Worm (Caenorhabditis elegans): ENCODE measurements around the gene chil-26.

The chil-26 gene

ce11 chrII:9438227-9438626 lies 36.6 kb upstream of the chil-26 start, which contains the start of gene chil-13:
Gene chil-13 (minus strand): TSS chrII:9438327.
- TF ChIP-seq M03D4.4 (tag; optimal IDR thresholded peaks at IDR 0.05) (no peak), lsy-2 (tag; optimal IDR thresholded peaks at IDR 0.05) (no peak), nhr-76 (tag; optimal IDR thresholded peaks at IDR 0.05) (no peak), lin-32 (GFP tag; optimal IDR thresholded peaks at IDR 0.05) (no peak), unc-39 (tag; optimal IDR thresholded peaks at IDR 0.05) (no peak), ztf-11 (tag; optimal IDR thresholded peaks at IDR 0.05) (no peak), ceh-83 (GFP tag; optimal IDR thresholded peaks at IDR 0.05) (no peak), zip-8 (tag; optimal IDR thresholded peaks at IDR 0.05) (no peak), tbx-8 (GFP tag; optimal IDR thresholded peaks at IDR 0.05) (no peak), ceh-39 (tag; optimal IDR thresholded peaks at IDR 0.05) (no peak), drap-1 (GFP tag; optimal IDR thresholded peaks at IDR 0.05) (no peak), blmp-1 (tag; optimal IDR thresholded peaks at IDR 0.05) (no peak), ces-1 (GFP tag; optimal IDR thresholded peaks at IDR 0.05) (no peak), nhr-28 (tag; optimal IDR thresholded peaks at IDR 0.05) (no peak), nhr-237 (tag; optimal IDR thresholded peaks at IDR 0.05) (no peak)

ce11 chrII:9438853-9439252 lies 36.0 kb upstream of the chil-26 start:
- TF ChIP-seq M03D4.4 (tag; optimal IDR thresholded peaks at IDR 0.05), result no peak
- no peak for TF ChIP-seq nhr-237 (tag; optimal IDR thresholded peaks at IDR 0.05)

DNA sequence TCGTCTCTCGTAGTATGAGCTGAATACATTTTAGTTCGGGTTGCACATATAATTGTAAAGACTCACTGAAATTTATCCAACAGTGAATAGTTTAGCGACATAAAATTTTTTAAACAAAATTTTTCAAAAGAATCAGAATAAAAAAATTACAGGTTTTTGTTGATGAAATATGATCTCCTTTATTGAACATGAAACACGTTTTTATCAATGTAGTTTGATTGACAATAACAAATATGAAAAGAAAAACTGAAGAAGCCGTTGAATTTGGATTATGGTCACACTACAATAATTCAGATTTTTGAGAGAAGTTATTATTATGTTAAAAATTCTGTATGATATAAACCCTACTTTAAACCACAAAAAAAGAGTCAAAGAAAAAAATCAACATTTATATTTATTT lies 34.8 kb upstream of the chil-26 start, which contains the start of gene chil-17:
chil-17 (minus strand) TSS at position 101 of the 400 bp plus-strand sequence.
- no peak for TF ChIP-seq ceh-43 (GFP tag; optimal IDR thresholded peaks at IDR 0.05)
- TF ChIP-seq elt-3 (tag; optimal IDR thresholded peaks at IDR 0.05), result no peak
- TF ChIP-seq zip-8 (tag; optimal IDR thresholded peaks at IDR 0.05), result no peak
- no peak for TF ChIP-seq unc-62 (GFP tag; optimal IDR thresholded peaks at IDR 0.05)
- TF ChIP-seq snpc-4 (tag; optimal IDR thresholded peaks at IDR 0.05), result no peak
- TF ChIP-seq drap-1 (GFP tag; optimal IDR thresholded peaks at IDR 0.05), result no peak
- no peak for TF ChIP-seq sptf-1 (tag; optimal IDR thresholded peaks at IDR 0.05)
- TF ChIP-seq sem-2 (GFP tag; optimal IDR thresholded peaks at IDR 0.05), result no peak
- no peak for TF ChIP-seq ceh-83 (GFP tag; optimal IDR thresholded peaks at IDR 0.05)
- no peak for TF ChIP-seq nhr-2 (tag; optimal IDR thresholded peaks at IDR 0.05)
- TF ChIP-seq ceh-39 (tag; optimal IDR thresholded peaks at IDR 0.05), result no peak
- no peak for TF ChIP-seq mls-2 (tag; optimal IDR thresholded peaks at IDR 0.05)
- TF ChIP-seq cnd-1 (tag; optimal IDR thresholded peaks at IDR 0.05), result no peak
- TF ChIP-seq lin-32 (GFP tag; optimal IDR thresholded peaks at IDR 0.05), result no peak
- no peak for TF ChIP-seq M03D4.4 (tag; optimal IDR thresholded peaks at IDR 0.05)

ce11 chrII:9441838-9442237 lies 33.0 kb upstream of the chil-26 start, which contains the start of gene chil-16:
Gene chil-16 (minus strand): TSS chrII:9441938.
- TF ChIP-seq pha-4 (tag; optimal IDR thresholded peaks at IDR 0.05) (no peak), M03D4.4 (tag; optimal IDR thresholded peaks at IDR 0.05) (no peak), blmp-1 (tag; optimal IDR thresholded peaks at IDR 0.05) (no peak), nhr-2 (tag; optimal IDR thresholded peaks at IDR 0.05) (no peak), nhr-12 (tag; optimal IDR thresholded peaks at IDR 0.05) (no peak), bed-3 (GFP tag; optimal IDR thresholded peaks at IDR 0.05) (no peak), sem-2 (GFP tag; optimal IDR thresholded peaks at IDR 0.05) (no peak), cnd-1 (tag; optimal IDR thresholded peaks at IDR 0.05) (no peak), sptf-1 (tag; optimal IDR thresholded peaks at IDR 0.05) (no peak), mls-2 (tag; optimal IDR thresholded peaks at IDR 0.05) (no peak), nhr-28 (tag; optimal IDR thresholded peaks at IDR 0.05) (no peak), lin-32 (GFP tag; optimal IDR thresholded peaks at IDR 0.05) (no peak), ces-1 (GFP tag; optimal IDR thresholded peaks at IDR 0.05) (no peak), unc-39 (tag; optimal IDR thresholded peaks at IDR 0.05) (no peak)

- TF ChIP-seq bed-3 (GFP tag; optimal IDR thresholded peaks at IDR 0.05) (no peak), ham-2 (GFP tag; optimal IDR thresholded peaks at IDR 0.05) (no peak), sem-2 (GFP tag; optimal IDR thresholded peaks at IDR 0.05) (no peak), flh-1 (GFP tag; optimal IDR thresholded peaks at IDR 0.05) (no peak), M03D4.4 (tag; optimal IDR thresholded peaks at IDR 0.05) (no peak), ceh-39 (tag; optimal IDR thresholded peaks at IDR 0.05) (no peak), unc-62 (GFP tag; optimal IDR thresholded peaks at IDR 0.05) (no peak), lsy-2 (tag; optimal IDR thresholded peaks at IDR 0.05) (no peak), ztf-11 (tag; optimal IDR thresholded peaks at IDR 0.05) (no peak), lin-32 (GFP tag; optimal IDR thresholded peaks at IDR 0.05) (no peak), mls-2 (tag; optimal IDR thresholded peaks at IDR 0.05) (no peak)
Observed at ce11 chrII:9443522-9443921, 31.3 kb upstream of the chil-26 start, which contains the start of gene chil-15. Gene chil-15 (minus strand): TSS chrII:9443622.

DNA sequence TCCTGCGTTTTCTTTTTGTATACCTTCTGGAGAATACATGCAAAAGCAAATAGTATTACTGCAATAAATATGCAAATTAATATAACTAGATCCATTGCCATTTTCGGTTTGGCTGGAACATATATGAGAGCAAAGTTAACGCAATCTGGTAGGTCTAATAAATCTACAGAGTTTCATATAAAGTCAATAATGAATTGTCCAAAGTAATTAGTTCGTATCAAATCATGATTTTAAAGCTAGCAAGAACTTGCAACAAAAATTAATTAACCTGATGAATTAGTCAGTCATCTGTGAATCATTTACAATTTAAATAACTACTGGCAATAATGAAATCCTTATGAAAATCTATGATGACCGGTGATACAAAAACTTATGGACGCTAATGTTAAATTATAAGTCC lies 29.5 kb upstream of the chil-26 start, which contains the start of gene R09D1.13:
R09D1.13 (minus strand) TSS at position 101 of the 400 bp plus-strand sequence.
- TF ChIP-seq lsy-2 (tag; optimal IDR thresholded peaks at IDR 0.05), result no peak
- TF ChIP-seq flh-1 (GFP tag; optimal IDR thresholded peaks at IDR 0.05), result no peak
- no peak for TF ChIP-seq bed-3 (GFP tag; optimal IDR thresholded peaks at IDR 0.05)
- no peak for TF ChIP-seq tbx-8 (GFP tag; optimal IDR thresholded peaks at IDR 0.05)
- no peak for TF ChIP-seq nhr-76 (tag; optimal IDR thresholded peaks at IDR 0.05)

Data from whole organism, mixed stage, embryonic.